Fruit fly (Drosophila melanogaster) whole organism, embryonic: Measurements from ENCODE around the gene Porin2.
A peak's percentile ranks its signal among the peaks of the same experiment; 100 is the strongest.

Experiments used
- Bteb2 ChIP-seq: fragments of 200-800 bp; sonication (Bioruptor generic); optimal IDR thresholded peaks from 2 replicates; lab custom pipeline; 2016; ENCODE audit warnings: missing biosample characterization, missing genetic modification characterization
- C15 ChIP-seq: fragments of 200-800 bp; sonication (Bioruptor generic); IDR thresholded peaks from 3 replicates; pipeline ENCODE4 v1.3.6; 2022; ENCODE audit warnings: missing biosample characterization, missing genetic modification characterization
- CG1024 ChIP-seq: fragments of 200-800 bp; sonication (Bioruptor generic); IDR thresholded peaks from 2 replicates; pipeline ENCODE4 v1.3.6; 2022; ENCODE audit warnings: missing biosample characterization, missing genetic modification characterization
- CG10462 ChIP-seq: fragments of 200-800 bp; sonication (Bioruptor generic); optimal IDR thresholded peaks from 2 replicates; lab custom pipeline; 2016; ENCODE audit warnings: missing biosample characterization, missing genetic modification characterization
- CG11085 ChIP-seq: fragments of 200-800 bp; sonication (Bioruptor generic); IDR thresholded peaks from 2 replicates; pipeline ENCODE4 v1.3.6; 2022; ENCODE audit warnings: missing biosample characterization, missing genetic modification characterization
- CG11247 ChIP-seq: fragments of 200-800 bp; sonication (Bioruptor generic); IDR thresholded peaks from 2 replicates; pipeline ENCODE4 v1.3.6; 2022; ENCODE audit warnings: missing biosample characterization, missing genetic modification characterization
- CG11398 ChIP-seq: fragments of 200-800 bp; sonication (Bioruptor generic); optimal IDR thresholded peaks from 2 replicates; lab custom pipeline; 2016; ENCODE audit warnings: missing biosample characterization, missing genetic modification characterization
- CG13296 ChIP-seq: fragments of 200-800 bp; sonication (Bioruptor generic); optimal IDR thresholded peaks from 3 replicates; lab custom pipeline; 2018; ENCODE audit warnings: missing biosample characterization, mild to moderate bottlenecking, missing genetic modification characterization
- CG15514 ChIP-seq: fragments of 200-800 bp; sonication (Bioruptor generic); optimal IDR thresholded peaks from 3 replicates; lab custom pipeline; 2017; ENCODE audit warnings: missing biosample characterization, missing genetic modification characterization, mild to moderate bottlenecking, moderate library complexity, missing genetic modification reagents
- CG17359 ChIP-seq: fragments of 200-800 bp; sonication (Bioruptor generic); optimal IDR thresholded peaks from 3 replicates; lab custom pipeline; 2018; ENCODE audit warnings: missing biosample characterization, mild to moderate bottlenecking, missing genetic modification characterization, moderate library complexity
- CG17361 ChIP-seq: fragments of 200-800 bp; sonication (Bioruptor generic); IDR thresholded peaks from 3 replicates; pipeline ENCODE4 v1.3.6; 2022; ENCODE audit warnings: missing biosample characterization, missing genetic modification characterization
- CG18262 ChIP-seq: fragments of 200-800 bp; optimal IDR thresholded peaks from 3 replicates; lab custom pipeline; 2019; ENCODE audit warnings: missing biosample characterization, mild to moderate bottlenecking, missing genetic modification characterization, moderate library complexity
- CG33213 ChIP-seq: fragments of 200-800 bp; sonication (Bioruptor generic); optimal IDR thresholded peaks from 3 replicates; lab custom pipeline; 2016; ENCODE audit warnings: missing biosample characterization, missing genetic modification characterization
- CG43689 ChIP-seq: fragments of 200-800 bp; sonication (Bioruptor generic); IDR thresholded peaks from 2 replicates; pipeline ENCODE4 v1.3.6; 2022; ENCODE audit warnings: missing biosample characterization, missing genetic modification characterization
- CG4730 ChIP-seq: fragments of 200-800 bp; sonication (Bioruptor generic); IDR thresholded peaks from 2 replicates; pipeline ENCODE4 v1.3.6; 2022; ENCODE audit warnings: missing biosample characterization, missing genetic modification characterization
- CG6689 ChIP-seq: fragments of 200-800 bp; sonication (Bioruptor generic); IDR thresholded peaks from 2 replicates; pipeline ENCODE4 v1.3.6; 2022; ENCODE audit warnings: missing biosample characterization, missing genetic modification characterization
- CG6791 ChIP-seq: fragments of 200-800 bp; sonication (Bioruptor generic); IDR thresholded peaks from 3 replicates; pipeline ENCODE4 v1.3.6; 2022; ENCODE audit warnings: missing biosample characterization, missing genetic modification characterization; ENCODE audit not compliant: partially characterized antibody
- CG7271 ChIP-seq: fragments of 200-800 bp; sonication (Bioruptor generic); optimal IDR thresholded peaks from 2 replicates; lab custom pipeline; 2018; ENCODE audit warnings: missing biosample characterization, mild to moderate bottlenecking, missing genetic modification characterization, moderate library complexity
- CG7745 ChIP-seq: fragments of 200-800 bp; sonication (Bioruptor generic); optimal IDR thresholded peaks from 2 replicates; lab custom pipeline; 2018; ENCODE audit warnings: missing biosample characterization, mild to moderate bottlenecking, missing genetic modification characterization, moderate library complexity
- CG8089 ChIP-seq: fragments of 200-800 bp; sonication (Bioruptor generic); optimal IDR thresholded peaks from 3 replicates; lab custom pipeline; 2016; ENCODE audit warnings: missing biosample characterization, missing genetic modification characterization
- CG9932 ChIP-seq: fragments of 200-800 bp; sonication (Bioruptor generic); IDR thresholded peaks from 2 replicates; pipeline ENCODE4 v1.3.6; 2022; ENCODE audit warnings: missing biosample characterization, missing genetic modification characterization
- CHES-1-like ChIP-seq: fragments of 200-800 bp; sonication (Bioruptor generic); optimal IDR thresholded peaks from 2 replicates; lab custom pipeline; 2016; ENCODE audit warnings: missing biosample characterization, missing genetic modification characterization
- CrebB ChIP-seq: fragments of 200-800 bp; sonication (Bioruptor generic); optimal IDR thresholded peaks from 3 replicates; lab custom pipeline; 2018; ENCODE audit warnings: missing biosample characterization, mild to moderate bottlenecking, missing genetic modification characterization
- Dll ChIP-seq: fragments of 200-800 bp; sonication (Bioruptor generic); IDR thresholded peaks from 4 replicates; pipeline ENCODE4 v1.3.6; 2022; ENCODE audit warnings: missing biosample characterization, missing genetic modification characterization; ENCODE audit not compliant: partially characterized antibody
- HmgZ ChIP-seq: fragments of 200-800 bp; sonication (Bioruptor generic); optimal IDR thresholded peaks from 2 replicates; lab custom pipeline; 2018; ENCODE audit warnings: missing biosample characterization, mild to moderate bottlenecking, missing genetic modification characterization
- Hr39 ChIP-seq: fragments of >200 bp; optimal IDR thresholded peaks from 2 replicates; lab custom pipeline; 2017
- NC2α ChIP-seq: fragments of 200-800 bp; sonication (Bioruptor generic); optimal IDR thresholded peaks from 2 replicates; lab custom pipeline; 2016; ENCODE audit warnings: missing biosample characterization, missing genetic modification characterization
- NC2β ChIP-seq: fragments of 200-800 bp; sonication (Bioruptor generic); optimal IDR thresholded peaks from 2 replicates; lab custom pipeline; 2016; ENCODE audit warnings: missing biosample characterization, missing genetic modification characterization
- NK7.1 ChIP-seq: fragments of 200-800 bp; sonication (Bioruptor generic); optimal IDR thresholded peaks from 3 replicates; lab custom pipeline; 2016; ENCODE audit warnings: missing biosample characterization, missing genetic modification characterization
- Nf-YA ChIP-seq: fragments of 200-800 bp; sonication (Bioruptor generic); IDR thresholded peaks from 2 replicates; pipeline ENCODE4 v1.3.6; 2022; ENCODE audit warnings: missing biosample characterization, missing genetic modification characterization
- Nf-YB ChIP-seq: fragments of 200-800 bp; sonication (Bioruptor generic); optimal IDR thresholded peaks from 3 replicates; lab custom pipeline; 2019; ENCODE audit warnings: missing biosample characterization, mild to moderate bottlenecking, missing genetic modification characterization, moderate library complexity
- Sry-β ChIP-seq: fragments of 200-800 bp; sonication (Bioruptor generic); optimal IDR thresholded peaks from 2 replicates; lab custom pipeline; 2018; ENCODE audit warnings: missing biosample characterization, mild to moderate bottlenecking, missing genetic modification characterization, moderate library complexity
- Ssrp ChIP-seq: fragments of 200-800 bp; sonication (Bioruptor generic); optimal IDR thresholded peaks from 2 replicates; lab custom pipeline; 2018; ENCODE audit warnings: missing biosample characterization, mild to moderate bottlenecking, missing genetic modification characterization, moderate library complexity
- Vsx1 ChIP-seq: fragments of 200-800 bp; sonication (Bioruptor generic); optimal IDR thresholded peaks from 2 replicates; lab custom pipeline; 2017; ENCODE audit warnings: missing biosample characterization, mild to moderate bottlenecking, missing genetic modification characterization, missing genetic modification reagents
- al ChIP-seq: fragments of 200-800 bp; sonication (Bioruptor generic); IDR thresholded peaks from 2 replicates; pipeline ENCODE4 v1.3.6; 2022; ENCODE audit warnings: missing biosample characterization, missing genetic modification characterization
- ap ChIP-seq: fragments of 200-800 bp; sonication (Bioruptor generic); IDR thresholded peaks from 2 replicates; pipeline ENCODE4 v1.3.6; 2022; ENCODE audit warnings: missing biosample characterization, missing genetic modification characterization
- corto ChIP-seq: fragments of 200-800 bp; sonication (Bioruptor generic); optimal IDR thresholded peaks from 2 replicates; lab custom pipeline; 2016; ENCODE audit warnings: missing biosample characterization, mild to moderate bottlenecking, missing genetic modification characterization, moderate library complexity
- da ChIP-seq: fragments of 200-800 bp; sonication (Bioruptor generic); optimal IDR thresholded peaks from 2 replicates; lab custom pipeline; 2016; ENCODE audit warnings: missing biosample characterization, missing genetic modification characterization
- disco-r ChIP-seq: fragments of 200-800 bp; sonication (Bioruptor generic); optimal IDR thresholded peaks from 2 replicates; lab custom pipeline; 2016; ENCODE audit warnings: missing biosample characterization, missing genetic modification characterization
- eyg ChIP-seq: fragments of 200-800 bp; sonication (Bioruptor generic); optimal IDR thresholded peaks from 3 replicates; lab custom pipeline; 2016; ENCODE audit warnings: missing biosample characterization, missing genetic modification characterization
- grau ChIP-seq: fragments of 200-800 bp; optimal IDR thresholded peaks from 3 replicates; lab custom pipeline; 2019; ENCODE audit warnings: missing biosample characterization, mild to moderate bottlenecking, missing genetic modification characterization, moderate library complexity
- gsb-n ChIP-seq: fragments of 200-800 bp; sonication (Bioruptor generic); optimal IDR thresholded peaks from 3 replicates; lab custom pipeline; 2018; ENCODE audit warnings: missing biosample characterization, mild to moderate bottlenecking, missing genetic modification characterization
- ham ChIP-seq: fragments of 200-800 bp; sonication (Bioruptor generic); IDR thresholded peaks from 2 replicates; pipeline ENCODE4 v1.3.6; 2022; ENCODE audit warnings: missing biosample characterization, missing genetic modification characterization
- luna ChIP-seq: fragments of 200-800 bp; sonication (Bioruptor generic); optimal IDR thresholded peaks from 2 replicates; lab custom pipeline; 2016; ENCODE audit warnings: missing biosample characterization, missing genetic modification characterization
- nerfin-2 ChIP-seq: fragments of 200-800 bp; sonication (Bioruptor generic); IDR thresholded peaks from 2 replicates; pipeline ENCODE4 v1.3.6; 2022; ENCODE audit warnings: missing biosample characterization, missing genetic modification characterization; ENCODE audit not compliant: partially characterized antibody
- oc ChIP-seq: fragments of 200-800 bp; sonication (Bioruptor generic); optimal IDR thresholded peaks from 2 replicates; lab custom pipeline; 2018; ENCODE audit warnings: missing biosample characterization, mild to moderate bottlenecking, missing genetic modification characterization, moderate library complexity
- pnt ChIP-seq: fragments of 200-800 bp; sonication (Bioruptor generic); optimal IDR thresholded peaks from 3 replicates; lab custom pipeline; 2016; ENCODE audit warnings: missing biosample characterization, missing genetic modification characterization
- pros ChIP-seq: fragments of 200-800 bp; sonication (Bioruptor generic); optimal IDR thresholded peaks from 3 replicates; lab custom pipeline; 2019; ENCODE audit warnings: missing biosample characterization, mild to moderate bottlenecking, missing genetic modification characterization, moderate library complexity
- sima ChIP-seq: fragments of 200-800 bp; sonication (Bioruptor generic); optimal IDR thresholded peaks from 2 replicates; lab custom pipeline; 2016; ENCODE audit warnings: missing biosample characterization, missing genetic modification characterization
- ssp ChIP-seq: fragments of 200-800 bp; sonication (Bioruptor generic); IDR thresholded peaks from 2 replicates; pipeline ENCODE4 v1.3.6; 2022; ENCODE audit warnings: missing biosample characterization, missing genetic modification characterization
- ttk ChIP-seq: fragments of 200-800 bp; sonication (Bioruptor generic); IDR thresholded peaks from 2 replicates; pipeline ENCODE4 v2.1.2; 2022; ENCODE audit warnings: missing biosample characterization, missing genetic modification characterization
- twi ChIP-seq: fragments of 200-800 bp; optimal IDR thresholded peaks from 2 replicates; lab custom pipeline; 2019; ENCODE audit warnings: missing biosample characterization, mild to moderate bottlenecking, missing genetic modification characterization, moderate library complexity

Porin2 gene

DNA sequence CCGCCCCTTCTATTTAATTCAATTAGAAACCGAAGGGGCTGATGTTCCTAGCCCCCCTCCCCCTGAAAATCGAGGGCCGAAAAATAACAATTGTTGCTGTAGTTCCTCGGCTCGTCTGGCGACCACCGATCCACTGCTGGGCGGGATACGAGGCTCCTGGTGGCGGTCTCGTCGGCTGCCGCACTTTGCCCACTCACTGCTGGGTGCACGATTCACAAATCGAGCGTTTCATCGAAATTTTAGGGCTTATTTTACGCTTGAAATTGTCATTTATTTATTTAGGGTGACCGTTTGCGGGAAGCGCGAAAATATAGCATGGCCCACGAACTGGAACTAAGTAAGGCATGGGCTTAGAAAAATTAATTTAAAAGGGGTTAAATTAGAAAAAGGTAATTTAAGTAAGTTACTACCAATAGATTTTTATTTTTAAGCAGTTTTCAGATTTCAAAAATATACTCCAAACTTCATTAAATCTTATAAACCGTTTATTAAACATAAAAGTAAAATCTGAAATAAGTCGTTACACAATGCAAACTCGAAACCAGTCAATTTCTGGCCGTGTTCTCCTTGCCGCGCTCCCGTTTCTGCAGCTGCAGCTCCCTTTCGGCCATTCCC is 9.6 kb upstream of the Porin2 start, which contains the start of gene Dnz1 (continued):
- TF ChIP-seq twi (no peak), pros (GFP tag; lab: Kevin White, UChicago) (no peak), ham (GFP tag; lab: Robert Waterston, UW) (no peak), disco-r (GFP tag; lab: Kevin White, UChicago) (no peak), Vsx1 (GFP tag; lab: Kevin White, UChicago) (no peak), CG17361 (GFP tag; lab: Robert Waterston, UW) (peak; percentile 64), Nf-YA (no peak), CG11398 (no peak), NK7.1 (GFP tag; lab: Kevin White, UChicago) (no peak), gsb-n (tag; lab: Kevin White, UChicago) (peak; percentile 54), Ssrp (no peak), CG8089 (GFP tag; lab: Kevin White, UChicago) (no peak), CG17359 (tag; lab: Kevin White, UChicago) (peak; percentile 65), CG6791 (GFP tag; lab: Robert Waterston, UW) (no peak), CG13296 (peak; percentile 48), ttk (GFP tag; lab: Robert Waterston, UW) (peak; percentile 54), ssp (GFP tag; lab: Robert Waterston, UW) (peak; percentile 51), oc (tag; lab: Kevin White, UChicago) (peak; percentile 10), Dll (GFP tag; lab: Robert Waterston, UW) (no peak), pnt (GFP tag; lab: Kevin White, UChicago) (peak; percentile 18), CG33213 (GFP tag; lab: Kevin White, UChicago) (no peak), eyg (GFP tag; lab: Kevin White, UChicago) (no peak), CG7745 (tag; lab: Kevin White, UChicago) (no peak), C15 (GFP tag; lab: Robert Waterston, UW) (no peak), HmgZ (tag; lab: Kevin White, UChicago) (peak; percentile 16), CG11247 (GFP tag; lab: Robert Waterston, UW) (peak; percentile 75), al (GFP tag; lab: Robert Waterston, UW) (peak; percentile 39), sima (GFP tag; lab: Kevin White, UChicago) (no peak), CG43689 (GFP tag; lab: Robert Waterston, UW) (no peak), CrebB (no peak), CG15514 (GFP tag; lab: Kevin White, UChicago) (peak; percentile 97), corto (GFP tag; lab: Kevin White, UChicago) (no peak), Hr39 (lab: Kevin White, UChicago) (no peak), CG7271 (tag; lab: Kevin White, UChicago) (no peak), Sry-β (GFP tag; lab: Kevin White, UChicago) (no peak), luna (GFP tag; lab: Kevin White, UChicago) (no peak), Nf-YB (GFP tag; lab: Kevin White, UChicago) (no peak), NC2β (GFP tag; lab: Kevin White, UChicago) (no peak), CG6689 (GFP tag; lab: Robert Waterston, UW) (peak; percentile 40; the same call in 1 of the 2 replicates), Bteb2 (GFP tag; lab: Kevin White, UChicago) (no peak), CHES-1-like (no peak), CG11085 (no peak), NC2α (no peak), CG9932 (GFP tag; lab: Robert Waterston, UW) (peak; percentile 92), grau (peak; percentile 58), CG18262 (tag; lab: Kevin White, UChicago) (peak; percentile 59), da (no peak), nerfin-2 (no peak), CG1024 (peak; percentile 54), CG10462 (GFP tag; lab: Kevin White, UChicago) (no peak), ap (no peak; the same call in 1 of the 2 replicates), CG4730 (GFP tag; lab: Robert Waterston, UW) (no peak)
